Worm (Caenorhabditis elegans) whole organism, L2 larva: ENCODE data around the gene F54C8.1.

ENCODE experiments used
- R02D3.7 ChIP-seq: fragments of 150-350 bp; optimal IDR thresholded peaks from 2 replicates; lab custom pipeline; 2014; ENCODE audit warnings: missing biosample characterization, missing genetic modification characterization
- ZK546.5 ChIP-seq: sonication (generic microtip); optimal IDR thresholded peaks from 2 replicates; lab custom pipeline; 2017; ENCODE audit warnings: missing biosample characterization, missing genetic modification characterization
- ama-1 ChIP-seq: fragments of 150-350 bp; optimal IDR thresholded peaks from 2 replicates; lab custom pipeline; 2018; ENCODE audit warnings: inconsistent platforms
- ceh-16 ChIP-seq: fragments of 150-350 bp; optimal IDR thresholded peaks from 2 replicates; lab custom pipeline; 2014; ENCODE audit warnings: missing biosample characterization, missing genetic modification characterization
- elt-1 ChIP-seq: fragments of 150-350 bp; optimal IDR thresholded peaks from 2 replicates; lab custom pipeline; 2014; ENCODE audit warnings: missing biosample characterization, missing genetic modification characterization
- fos-1 ChIP-seq: fragments of 150-350 bp; optimal IDR thresholded peaks from 2 replicates; lab custom pipeline; 2014; ENCODE audit warnings: missing biosample characterization, missing genetic modification characterization
- lin-11 ChIP-seq: fragments of 150-350 bp; sonication (generic microtip); optimal IDR thresholded peaks from 2 replicates; lab custom pipeline; 2014; ENCODE audit warnings: missing biosample characterization, missing genetic modification characterization, inconsistent platforms, mixed read lengths
- lin-39 ChIP-seq: fragments of 150-350 bp; optimal IDR thresholded peaks from 2 replicates; lab custom pipeline; 2014; ENCODE audit warnings: missing biosample characterization, missing genetic modification reagents, missing genetic modification characterization
- nhr-237 ChIP-seq: fragments of 150-350 bp; optimal IDR thresholded peaks from 2 replicates; lab custom pipeline; 2014; ENCODE audit warnings: missing biosample characterization, missing genetic modification characterization
- snpc-4 ChIP-seq: fragments of 150-350 bp; optimal IDR thresholded peaks from 2 replicates; lab custom pipeline; 2014; ENCODE audit warnings: missing biosample characterization, missing genetic modification characterization
- unc-39 ChIP-seq: fragments of 150-350 bp; optimal IDR thresholded peaks from 2 replicates; lab custom pipeline; 2014; ENCODE audit warnings: missing biosample characterization, missing genetic modification characterization
- unc-62 ChIP-seq: fragments of 150-350 bp; optimal IDR thresholded peaks from 2 replicates; lab custom pipeline; 2014; ENCODE audit warnings: missing biosample characterization, missing genetic modification reagents, missing genetic modification characterization

DNA sequence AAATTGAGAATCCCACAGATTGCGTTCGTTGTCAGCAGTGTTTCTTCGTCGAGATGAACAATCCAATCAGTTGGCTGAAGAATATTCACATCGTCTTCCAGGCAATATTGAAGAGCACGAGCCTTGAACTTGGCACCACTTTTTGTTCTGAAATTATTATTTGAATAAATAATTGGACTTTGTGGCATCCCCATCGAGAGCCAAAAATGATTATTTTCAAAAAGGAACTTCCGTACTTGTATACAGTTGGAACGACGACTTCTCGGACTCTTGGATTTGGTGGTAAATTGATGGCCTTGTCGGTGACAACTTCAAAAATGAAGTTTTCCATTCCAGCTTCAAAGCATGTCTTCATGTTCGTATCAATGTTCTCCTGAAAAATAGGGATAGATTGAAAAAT lies 32.5 kb downstream of the F54C8.1 start:
- TF ChIP-seq R02D3.7 (tag; lab: Kevin White, UChicago) (no peak), fos-1 (no peak), ZK546.5 (tag; lab: Kevin White, UChicago) (no peak), elt-1 (no peak), unc-39 (tag; lab: Kevin White, UChicago) (no peak), unc-62 (GFP tag; lab: Kevin White, UChicago) (no peak), lin-39 (no peak), ama-1 (lab: Kevin White, UChicago) (no peak), nhr-237 (tag; lab: Kevin White, UChicago) (no peak), snpc-4 (no peak), ceh-16 (tag; lab: Kevin White, UChicago) (no peak), lin-11 (tag; lab: Kevin White, UChicago) (no peak)
